Worm (Caenorhabditis elegans) whole organism, young adult: ENCODE measurements around the gene rps-21.

Experiments
- B0035.1 ChIP-seq: sonication (generic microtip); optimal IDR thresholded peaks from 2 replicates; lab custom pipeline; 2016; ENCODE audit warnings: missing genetic modification characterization, mild to moderate bottlenecking, missing compliant biosample characterization, missing genotype, missing genetic modification reagents
- B0336.3 ChIP-seq: fragments of 200-800 bp; sonication (Bioruptor generic); IDR thresholded peaks from 2 replicates; pipeline ENCODE4 v1.3.6; 2022; ENCODE audit warnings: missing genetic modification characterization, missing compliant biosample characterization
- F10E7.11 ChIP-seq: sonication (generic microtip); optimal IDR thresholded peaks from 2 replicates; lab custom pipeline; 2017; ENCODE audit warnings: mild to moderate bottlenecking, missing genetic modification characterization, moderate library complexity, missing compliant biosample characterization
- F23B12.7 ChIP-seq: sonication (generic microtip); optimal IDR thresholded peaks from 2 replicates; lab custom pipeline; 2017; ENCODE audit warnings: missing genetic modification characterization, mild to moderate bottlenecking, missing compliant biosample characterization, antibody characterized with exemption, moderate library complexity; ENCODE audit not compliant: insufficient read depth
- F33H1.4 ChIP-seq: fragments of 200-800 bp; sonication (Bioruptor generic); IDR thresholded peaks from 2 replicates; pipeline ENCODE4 v1.3.6; 2022; ENCODE audit warnings: missing genetic modification reagents, missing genetic modification characterization, missing compliant biosample characterization
- F52B5.7 ChIP-seq: sonication (generic microtip); optimal IDR thresholded peaks from 2 replicates; lab custom pipeline; 2016; ENCODE audit warnings: mild to moderate bottlenecking, missing genetic modification characterization, missing compliant biosample characterization
- F55B11.4 ChIP-seq: sonication (generic microtip); optimal IDR thresholded peaks from 2 replicates; lab custom pipeline; 2016; ENCODE audit warnings: missing compliant biosample characterization, missing genetic modification characterization, borderline replicate concordance; ENCODE audit not compliant: insufficient read depth
- F57A8.1 ChIP-seq: fragments of 200-800 bp; sonication (Bioruptor generic); optimal IDR thresholded peaks from 2 replicates; lab custom pipeline; 2018; ENCODE audit warnings: mild to moderate bottlenecking, missing genetic modification characterization, moderate library complexity, missing compliant biosample characterization
- F57C9.4 ChIP-seq: sonication (generic microtip); optimal IDR thresholded peaks from 2 replicates; lab custom pipeline; 2017; ENCODE audit warnings: mild to moderate bottlenecking, missing genetic modification characterization, missing compliant biosample characterization
- K11D2.4 ChIP-seq: fragments of 200-800 bp; sonication (Bioruptor generic); IDR thresholded peaks from 2 replicates; pipeline ENCODE4 v1.3.6; 2022; ENCODE audit warnings: missing genetic modification reagents, missing genetic modification characterization, missing compliant biosample characterization
- K12H6.12 ChIP-seq: fragments of 200-800 bp; sonication (Bioruptor generic); optimal IDR thresholded peaks from 2 replicates; lab custom pipeline; 2018; ENCODE audit warnings: mild to moderate bottlenecking, missing genetic modification characterization, missing compliant biosample characterization
- T26A5.8 ChIP-seq: sonication (generic microtip); optimal IDR thresholded peaks from 2 replicates; lab custom pipeline; 2016; ENCODE audit warnings: missing genetic modification characterization, missing compliant biosample characterization
- Y67H2A.10 ChIP-seq: fragments of 200-800 bp; sonication (Bioruptor generic); conservative IDR thresholded peaks from 2 replicates; pipeline ENCODE4 v1.3.6; 2022; ENCODE audit warnings: missing genetic modification reagents, missing genetic modification characterization, missing compliant biosample characterization
- Y79H2A.3 ChIP-seq: fragments of 200-800 bp; sonication (Bioruptor generic); conservative IDR thresholded peaks from 2 replicates; pipeline ENCODE4 v1.3.6; 2022; ENCODE audit warnings: missing genetic modification reagents, missing genetic modification characterization, missing compliant biosample characterization
- ama-1 ChIP-seq, 3 experiments: fragments of 150-350 bp in 1 of 3; sonication (generic microtip) in 2 of 3; optimal IDR thresholded peaks; 2 replicates each; lab custom pipeline; 2014 to 2018; ENCODE audit warnings: missing biosample characterization in 2 of 3, missing genetic modification characterization in 2 of 3, missing genetic modification reagents in 2 of 3
- attf-6 ChIP-seq: fragments of 200-800 bp; sonication (Bioruptor generic); IDR thresholded peaks from 2 replicates; pipeline ENCODE4 v1.3.6; 2022; ENCODE audit warnings: missing genetic modification reagents, missing genetic modification characterization, missing compliant biosample characterization
- ccch-3 ChIP-seq: fragments of 200-800 bp; sonication (Bioruptor generic); optimal IDR thresholded peaks from 2 replicates; lab custom pipeline; 2018; ENCODE audit warnings: mild to moderate bottlenecking, missing genetic modification characterization, missing compliant biosample characterization
- cebp-2 ChIP-seq: fragments of 200-800 bp; sonication (Bioruptor generic); IDR thresholded peaks from 2 replicates; pipeline ENCODE4 v1.3.6; 2022; ENCODE audit warnings: missing genetic modification characterization, missing compliant biosample characterization
- ceh-79 ChIP-seq: sonication (generic microtip); optimal IDR thresholded peaks from 2 replicates; lab custom pipeline; 2017; ENCODE audit warnings: mild to moderate bottlenecking, missing genetic modification characterization, missing compliant biosample characterization
- dpff-1 ChIP-seq: sonication (generic microtip); optimal IDR thresholded peaks from 2 replicates; lab custom pipeline; 2017; ENCODE audit warnings: mild to moderate bottlenecking, missing genetic modification characterization, missing compliant biosample characterization
- egl-18 ChIP-seq: fragments of 200-800 bp; sonication (Bioruptor generic); IDR thresholded peaks from 2 replicates; pipeline ENCODE4 v1.3.6; 2022; ENCODE audit warnings: missing genetic modification reagents, missing genetic modification characterization, missing compliant biosample characterization
- egl-44 ChIP-seq: fragments of 200-800 bp; sonication (Bioruptor generic); IDR thresholded peaks from 2 replicates; pipeline ENCODE4 v1.3.6; 2022; ENCODE audit warnings: missing genetic modification reagents, missing genetic modification characterization, missing compliant biosample characterization
- egrh-3 ChIP-seq: fragments of 200-800 bp; sonication (Bioruptor generic); IDR thresholded peaks from 2 replicates; pipeline ENCODE4 v1.3.6; 2022; ENCODE audit warnings: missing genetic modification reagents, missing genetic modification characterization, missing compliant biosample characterization
- gei-17 ChIP-seq: fragments of 200-800 bp; sonication (Bioruptor generic); optimal IDR thresholded peaks from 2 replicates; lab custom pipeline; 2018; ENCODE audit warnings: mild to moderate bottlenecking, missing genetic modification characterization, missing compliant biosample characterization
- hlh-12 ChIP-seq: sonication (generic microtip); optimal IDR thresholded peaks from 2 replicates; lab custom pipeline; 2016; ENCODE audit warnings: missing genetic modification characterization, missing compliant biosample characterization
- hlh-26 ChIP-seq: fragments of 200-800 bp; sonication (Bioruptor generic); conservative IDR thresholded peaks from 2 replicates; pipeline ENCODE4 v1.3.6; 2022; ENCODE audit warnings: missing genetic modification reagents, missing genetic modification characterization, missing compliant biosample characterization
- hrde-1 ChIP-seq: sonication (generic microtip); optimal IDR thresholded peaks from 2 replicates; lab custom pipeline; 2016; ENCODE audit warnings: missing genetic modification characterization, mild to moderate bottlenecking, missing compliant biosample characterization, moderate library complexity, missing genotype, missing genetic modification reagents, borderline replicate concordance
- hsf-1 ChIP-seq: fragments of 200-800 bp; sonication (Bioruptor generic); IDR thresholded peaks from 2 replicates; pipeline ENCODE4 v1.3.6; 2022; ENCODE audit warnings: missing genetic modification reagents, missing genetic modification characterization, missing compliant biosample characterization
- lag-1 ChIP-seq: fragments of 200-800 bp; sonication (Bioruptor generic); IDR thresholded peaks from 2 replicates; pipeline ENCODE4 v1.3.6; 2022; ENCODE audit warnings: missing genetic modification reagents, missing genetic modification characterization, missing compliant biosample characterization
- let-526 ChIP-seq: fragments of 200-800 bp; sonication (Bioruptor generic); IDR thresholded peaks from 2 replicates; pipeline ENCODE4 v1.3.6; 2022; ENCODE audit warnings: missing genetic modification reagents, missing genetic modification characterization, missing compliant biosample characterization
- lin-54 ChIP-seq: fragments of 200-800 bp; sonication (Bioruptor generic); optimal IDR thresholded peaks from 2 replicates; lab custom pipeline; 2018; ENCODE audit warnings: mild to moderate bottlenecking, missing genetic modification characterization, missing compliant biosample characterization
- lsy-27 ChIP-seq: sonication (generic microtip); optimal IDR thresholded peaks from 2 replicates; lab custom pipeline; 2017; ENCODE audit warnings: missing genetic modification characterization, mild to moderate bottlenecking, missing compliant biosample characterization, antibody characterized with exemption, missing genotype, borderline replicate concordance; ENCODE audit not compliant: insufficient read depth
- madf-10 ChIP-seq: sonication (generic microtip); optimal IDR thresholded peaks from 2 replicates; lab custom pipeline; 2016; ENCODE audit warnings: mild to moderate bottlenecking, missing genetic modification characterization, missing compliant biosample characterization
- madf-3 ChIP-seq: fragments of 200-800 bp; sonication (Bioruptor generic); IDR thresholded peaks from 2 replicates; pipeline ENCODE4 v1.3.6; 2022; ENCODE audit warnings: missing genetic modification reagents, missing genetic modification characterization, missing compliant biosample characterization
- madf-6 ChIP-seq: fragments of 200-800 bp; sonication (Bioruptor generic); IDR thresholded peaks from 2 replicates; pipeline ENCODE4 v1.3.6; 2022; ENCODE audit warnings: missing genetic modification reagents, missing genetic modification characterization, missing compliant biosample characterization
- mel-28 ChIP-seq: sonication (generic microtip); optimal IDR thresholded peaks from 2 replicates; lab custom pipeline; 2016; ENCODE audit warnings: borderline replicate concordance, mild to moderate bottlenecking, missing genetic modification characterization, missing compliant biosample characterization
- nfya-2 ChIP-seq: fragments of 200-800 bp; sonication (Bioruptor generic); IDR thresholded peaks from 2 replicates; pipeline ENCODE4 v1.3.6; 2022; ENCODE audit warnings: missing genetic modification reagents, missing genetic modification characterization, missing compliant biosample characterization
- nhr-179 ChIP-seq: sonication (generic microtip); optimal IDR thresholded peaks from 2 replicates; lab custom pipeline; 2016; ENCODE audit warnings: mild to moderate bottlenecking, missing genetic modification characterization, missing compliant biosample characterization
- rec-8 ChIP-seq, 2 experiments: sonication (generic microtip); optimal IDR thresholded peaks; 2 replicates each; lab custom pipeline; 2016; ENCODE audit warnings: mild to moderate bottlenecking in 2 of 2, missing genetic modification characterization in 2 of 2, missing genetic modification reagents in 2 of 2, missing genotype in 2 of 2, missing biosample characterization in 1 of 2, missing compliant biosample characterization in 1 of 2, moderate library complexity in 1 of 2
- sdz-38 ChIP-seq: sonication (generic microtip); optimal IDR thresholded peaks from 2 replicates; lab custom pipeline; 2016; ENCODE audit warnings: missing genotype, missing genetic modification characterization, missing compliant biosample characterization
- snpc-1.3 ChIP-seq: sonication (generic microtip); optimal IDR thresholded peaks from 2 replicates; lab custom pipeline; 2017; ENCODE audit warnings: missing genetic modification characterization, mild to moderate bottlenecking, missing compliant biosample characterization, antibody characterized with exemption, moderate library complexity, missing genotype, missing genetic modification reagents; ENCODE audit not compliant: insufficient read depth
- tbx-9 ChIP-seq: sonication (generic microtip); optimal IDR thresholded peaks from 2 replicates; lab custom pipeline; 2016; ENCODE audit warnings: borderline replicate concordance, missing genetic modification characterization, inconsistent platforms, missing compliant biosample characterization
- tlf-1 ChIP-seq: fragments of 200-800 bp; sonication (Bioruptor generic); optimal IDR thresholded peaks from 2 replicates; lab custom pipeline; 2018; ENCODE audit warnings: mild to moderate bottlenecking, missing genetic modification characterization, missing compliant biosample characterization
- unc-62 ChIP-seq: fragments of 150-350 bp; optimal IDR thresholded peaks from 2 replicates; lab custom pipeline; 2014; ENCODE audit warnings: missing biosample characterization, missing genetic modification reagents, missing genetic modification characterization
- ztf-28 ChIP-seq: fragments of 200-800 bp; sonication (Bioruptor generic); IDR thresholded peaks from 2 replicates; pipeline ENCODE4 v1.3.6; 2022; ENCODE audit warnings: missing genetic modification reagents, missing genetic modification characterization, missing compliant biosample characterization
- ztf-3 ChIP-seq: fragments of 200-800 bp; sonication (Bioruptor generic); optimal IDR thresholded peaks from 2 replicates; lab custom pipeline; 2018; ENCODE audit warnings: mild to moderate bottlenecking, missing genetic modification characterization, missing compliant biosample characterization
- ztf-6 ChIP-seq: fragments of 200-800 bp; sonication (Bioruptor generic); IDR thresholded peaks from 2 replicates; pipeline ENCODE4 v1.3.6; 2022; ENCODE audit warnings: missing genetic modification reagents, missing genetic modification characterization, missing compliant biosample characterization

rps-21 gene

ce11 chrIII:7207903-7208497 is 18.6 kb upstream of the rps-21 start, which contains the start of gene rpl-6:
rpl-6 (plus strand) TSS chrIII:7208447.
- TF ChIP-seq cebp-2 (GFP tag; lab: Robert Waterston, UW) (no peak), hsf-1 (GFP tag; lab: Robert Waterston, UW) (no peak), T26A5.8 (tag; lab: Kevin White, UChicago) (no peak), nhr-179 (tag; lab: Kevin White, UChicago) (no peak), lsy-27 (tag; lab: Kevin White, UChicago) (peak; percentile 16), B0035.1 (tag; lab: Kevin White, UChicago) (no peak), Y67H2A.10 (GFP tag; lab: Robert Waterston, UW) (peak; percentile 59), K12H6.12 (tag; lab: Kevin White, UChicago) (peak; percentile 8), snpc-1.3 (peak; percentile 76), unc-62 (GFP tag; lab: Kevin White, UChicago) (no peak), F57A8.1 (no peak), madf-10 (tag; lab: Kevin White, UChicago) (peak; percentile 4), K11D2.4 (GFP tag; lab: Robert Waterston, UW) (peak; percentile 65; the same call in 1 of the 2 replicates), egl-18 (GFP tag; lab: Robert Waterston, UW) (no peak), ceh-79 (tag; lab: Kevin White, UChicago) (no peak), egl-44 (no peak), ama-1 (optimal IDR thresholded peaks at IDR 0.05; lab: Kevin White, UChicago) (peak; percentile 2), ama-1 (GFP tag; optimal IDR thresholded peaks at IDR 0.05; lab: Kevin White, UChicago) (peak in 1 of 2 experiments; percentile 29), B0336.3 (GFP tag; lab: Robert Waterston, UW) (no peak), hrde-1 (tag; lab: Kevin White, UChicago) (no peak), gei-17 (GFP tag; lab: Kevin White, UChicago) (no peak), attf-6 (GFP tag; lab: Robert Waterston, UW) (no peak), Y79H2A.3 (GFP tag; lab: Robert Waterston, UW) (no peak), sdz-38 (tag; lab: Kevin White, UChicago) (no peak), egrh-3 (GFP tag; lab: Robert Waterston, UW) (no peak), ztf-6 (no peak), tbx-9 (tag; lab: Kevin White, UChicago) (no peak), F52B5.7 (tag; lab: Kevin White, UChicago) (no peak), ztf-28 (GFP tag; lab: Robert Waterston, UW) (0 out of 2 replicates have a peak, but pooled peaks have one; percentile 62), ztf-3 (GFP tag; lab: Kevin White, UChicago) (no peak), madf-6 (GFP tag; lab: Robert Waterston, UW) (peak; percentile 83), rec-8 (tag; optimal IDR thresholded peaks at IDR 0.05; lab: Kevin White, UChicago) (no peak), F57C9.4 (no peak), mel-28 (tag; lab: Kevin White, UChicago) (no peak), dpff-1 (tag; lab: Kevin White, UChicago) (no peak), F33H1.4 (GFP tag; lab: Robert Waterston, UW) (peak; percentile 98), F10E7.11 (tag; lab: Kevin White, UChicago) (no peak), madf-3 (GFP tag; lab: Robert Waterston, UW) (peak; percentile 84), F55B11.4 (tag; lab: Kevin White, UChicago) (no peak), nfya-2 (GFP tag; lab: Robert Waterston, UW) (no peak), hlh-12 (tag; lab: Kevin White, UChicago) (no peak), F23B12.7 (tag; lab: Kevin White, UChicago) (peak; percentile 79), lag-1 (GFP tag; lab: Robert Waterston, UW) (no peak), hlh-26 (no peak), tlf-1 (GFP tag; lab: Kevin White, UChicago) (peak; percentile 88), let-526 (GFP tag; lab: Robert Waterston, UW) (no peak), ccch-3 (GFP tag; lab: Kevin White, UChicago) (no peak), lin-54 (GFP tag; lab: Kevin White, UChicago) (peak; percentile 80)
